Fruit fly (Drosophila melanogaster) whole organism, prepupa: ENCODE results near the gene CG11309.

Experiments used
- CG6854 ChIP-seq: fragments of 200-800 bp; sonication (Bioruptor generic); optimal IDR thresholded peaks from 2 replicates; lab custom pipeline; 2017; ENCODE audit warnings: missing biosample characterization, mild to moderate bottlenecking, missing genetic modification characterization
- Lpt ChIP-seq: fragments of 200-800 bp; sonication (Bioruptor generic); optimal IDR thresholded peaks from 3 replicates; lab custom pipeline; 2016; ENCODE audit warnings: missing biosample characterization, missing genetic modification characterization
- Sox14 ChIP-seq: fragments of 200-800 bp; sonication (Bioruptor generic); optimal IDR thresholded peaks from 3 replicates; lab custom pipeline; 2016; ENCODE audit warnings: missing biosample characterization, missing genetic modification characterization
- acj6 ChIP-seq: fragments of 200-800 bp; sonication (Bioruptor generic); optimal IDR thresholded peaks from 3 replicates; lab custom pipeline; 2016; ENCODE audit warnings: missing biosample characterization, missing genetic modification characterization

dm6 chr3L:21342592-21342991 lies 38.1 kb upstream of the CG11309 start:
- TF ChIP-seq acj6 (GFP tag; lab: Kevin White, UChicago) = no peak
- TF ChIP-seq CG6854 (GFP tag; lab: Kevin White, UChicago) = no peak
- no peak for TF ChIP-seq Lpt
- TF ChIP-seq Sox14 (GFP tag; lab: Kevin White, UChicago) = no peak
